Worm (Caenorhabditis elegans): Measurements from ENCODE around the gene T15B7.14.

- TF ChIP-seq ztf-28 (GFP tag; IDR thresholded peaks at IDR 0.05) (no peak), madf-10 (tag; optimal IDR thresholded peaks at IDR 0.05) (no peak), lin-35 (GFP tag; optimal IDR thresholded peaks at IDR 0.05) (no peak), F52B5.7 (tag; optimal IDR thresholded peaks at IDR 0.05) (no peak), xnd-1 (tag; optimal IDR thresholded peaks at IDR 0.05) (no peak), ztf-6 (GFP tag; IDR thresholded peaks at IDR 0.05) (no peak)
Observed at ce11 chrV:6880623-6881022, 45.5 kb upstream of the T15B7.14 start.

Measured in whole organism, young adult.